Worm (Caenorhabditis elegans) whole organism, L3 larva: ENCODE measurements around the gene enol-1.

Experiments used
- ZK546.5 ChIP-seq: sonication (generic microtip); optimal IDR thresholded peaks from 2 replicates; lab custom pipeline; 2017; ENCODE audit warnings: missing biosample characterization, missing genetic modification characterization
- ceh-16 ChIP-seq: sonication (generic microtip); optimal IDR thresholded peaks from 2 replicates; lab custom pipeline; 2017; ENCODE audit warnings: missing biosample characterization, missing genetic modification characterization
- egl-5 ChIP-seq: fragments of 150-350 bp; optimal IDR thresholded peaks from 2 replicates; lab custom pipeline; 2017; ENCODE audit warnings: missing biosample characterization, missing genetic modification reagents, missing genetic modification characterization, inconsistent platforms
- nhr-23 ChIP-seq: fragments of 150-350 bp; optimal IDR thresholded peaks from 2 replicates; lab custom pipeline; 2014; ENCODE audit warnings: missing biosample characterization, missing genetic modification reagents, missing genetic modification characterization
- nhr-237 ChIP-seq: fragments of 150-350 bp; optimal IDR thresholded peaks from 2 replicates; lab custom pipeline; 2014; ENCODE audit warnings: missing biosample characterization, missing genetic modification characterization
- ztf-11 ChIP-seq: fragments of 150-350 bp; optimal IDR thresholded peaks from 2 replicates; lab custom pipeline; 2014; ENCODE audit warnings: missing biosample characterization, missing genetic modification characterization
- ztf-4 ChIP-seq: fragments of 150-350 bp; optimal IDR thresholded peaks from 2 replicates; lab custom pipeline; 2014; ENCODE audit warnings: missing biosample characterization, missing genetic modification characterization

- TF ChIP-seq ztf-4 (tag; lab: Kevin White, UChicago) (no peak), ztf-11 (tag; lab: Kevin White, UChicago) (no peak), nhr-23 (tag; lab: Kevin White, UChicago) (no peak), ceh-16 (tag; lab: Kevin White, UChicago) (no peak), nhr-237 (tag; lab: Kevin White, UChicago) (no peak), egl-5 (no peak), ZK546.5 (tag; lab: Kevin White, UChicago) (no peak)
Observed at ce11 chrII:8896541-8896940, 34.3 kb upstream of the enol-1 start, which contains the start of gene lat-1.
